Worm (Caenorhabditis elegans) whole organism, L3 larva: ENCODE measurements around the gene zig-12.

Source experiments
- R02D3.7 ChIP-seq: fragments of 150-350 bp; optimal IDR thresholded peaks from 2 replicates; lab custom pipeline; 2014; ENCODE audit warnings: missing biosample characterization, missing genetic modification characterization
- aly-2 ChIP-seq: fragments of 150-350 bp; optimal IDR thresholded peaks from 2 replicates; lab custom pipeline; 2014; ENCODE audit warnings: missing biosample characterization, missing genetic modification characterization
- ama-1 ChIP-seq: fragments of 150-350 bp; optimal IDR thresholded peaks from 2 replicates; lab custom pipeline; 2018
- ceh-16 ChIP-seq: sonication (generic microtip); optimal IDR thresholded peaks from 2 replicates; lab custom pipeline; 2017; ENCODE audit warnings: missing biosample characterization, missing genetic modification characterization
- ceh-28 ChIP-seq: fragments of 150-350 bp; optimal IDR thresholded peaks from 2 replicates; lab custom pipeline; 2014; ENCODE audit warnings: missing biosample characterization, missing genetic modification reagents, missing genetic modification characterization
- ceh-82 ChIP-seq: fragments of 150-350 bp; optimal IDR thresholded peaks from 2 replicates; lab custom pipeline; 2014; ENCODE audit warnings: missing biosample characterization, missing genetic modification characterization
- ceh-9 ChIP-seq: sonication (generic microtip); optimal IDR thresholded peaks from 2 replicates; lab custom pipeline; 2018; ENCODE audit warnings: missing biosample characterization, missing genetic modification characterization
- daf-12 ChIP-seq: fragments of 150-350 bp; optimal IDR thresholded peaks from 2 replicates; lab custom pipeline; 2014; ENCODE audit warnings: missing biosample characterization, missing genetic modification reagents, missing genetic modification characterization
- egl-5 ChIP-seq: fragments of 150-350 bp; optimal IDR thresholded peaks from 2 replicates; lab custom pipeline; 2017; ENCODE audit warnings: missing biosample characterization, missing genetic modification reagents, missing genetic modification characterization, inconsistent platforms
- elt-1 ChIP-seq: fragments of 150-350 bp; optimal IDR thresholded peaks from 2 replicates; lab custom pipeline; 2014; ENCODE audit warnings: missing biosample characterization, missing genetic modification characterization
- elt-2 ChIP-seq: sonication (generic microtip); optimal IDR thresholded peaks from 2 replicates; lab custom pipeline; 2016; ENCODE audit warnings: missing genetic modification reagents, mild to moderate bottlenecking, missing genetic modification characterization, missing compliant biosample characterization
- eor-1 ChIP-seq, 2 experiments: fragments of 150-350 bp; optimal IDR thresholded peaks; 2 replicates each; lab custom pipeline; 2014 to 2018; ENCODE audit warnings: missing biosample characterization in 2 of 2, missing genetic modification characterization in 2 of 2
- fkh-10 ChIP-seq: sonication (generic microtip); optimal IDR thresholded peaks from 2 replicates; lab custom pipeline; 2017; ENCODE audit warnings: missing biosample characterization, missing genetic modification reagents, missing genetic modification characterization
- fkh-2 ChIP-seq: fragments of 150-350 bp; optimal IDR thresholded peaks from 2 replicates; lab custom pipeline; 2014; ENCODE audit warnings: missing biosample characterization, missing genetic modification reagents, missing genetic modification characterization
- fos-1 ChIP-seq: fragments of 150-350 bp; optimal IDR thresholded peaks from 2 replicates; lab custom pipeline; 2014; ENCODE audit warnings: missing biosample characterization, missing genetic modification characterization
- hmg-11 ChIP-seq: sonication (generic microtip); optimal IDR thresholded peaks from 2 replicates; lab custom pipeline; 2016; ENCODE audit warnings: missing genetic modification characterization, missing compliant biosample characterization
- lin-15B ChIP-seq: fragments of 150-350 bp; optimal IDR thresholded peaks from 2 replicates; lab custom pipeline; 2014; ENCODE audit warnings: missing biosample characterization, missing genetic modification characterization
- lin-39 ChIP-seq: fragments of 150-350 bp; optimal IDR thresholded peaks from 2 replicates; lab custom pipeline; 2018; ENCODE audit warnings: missing biosample characterization, missing genetic modification reagents, missing genetic modification characterization
- lsy-12 ChIP-seq: sonication (generic microtip); optimal IDR thresholded peaks from 2 replicates; lab custom pipeline; 2016; ENCODE audit warnings: mild to moderate bottlenecking, missing genetic modification characterization, missing compliant biosample characterization
- mdl-1 ChIP-seq: fragments of 150-350 bp; optimal IDR thresholded peaks from 2 replicates; lab custom pipeline; 2014; ENCODE audit warnings: missing biosample characterization, missing genetic modification characterization
- nfya-1 ChIP-seq: sonication (generic microtip); optimal IDR thresholded peaks from 2 replicates; lab custom pipeline; 2017; ENCODE audit warnings: missing genetic modification characterization, mild to moderate bottlenecking, missing compliant biosample characterization, antibody characterized with exemption, moderate library complexity; ENCODE audit not compliant: insufficient read depth
- nhr-11 ChIP-seq: fragments of 150-350 bp; optimal IDR thresholded peaks from 2 replicates; lab custom pipeline; 2014; ENCODE audit warnings: missing biosample characterization, missing genetic modification characterization
- nhr-237 ChIP-seq: fragments of 150-350 bp; optimal IDR thresholded peaks from 2 replicates; lab custom pipeline; 2014; ENCODE audit warnings: missing biosample characterization, missing genetic modification characterization
- nhr-25 ChIP-seq: sonication (generic microtip); optimal IDR thresholded peaks from 2 replicates; lab custom pipeline; 2017; ENCODE audit warnings: missing biosample characterization, missing genetic modification characterization
- nhr-28 ChIP-seq: fragments of 150-350 bp; optimal IDR thresholded peaks from 2 replicates; lab custom pipeline; 2014; ENCODE audit warnings: missing biosample characterization, missing genetic modification characterization
- nhr-67 ChIP-seq: fragments of 150-350 bp; optimal IDR thresholded peaks from 2 replicates; lab custom pipeline; 2014; ENCODE audit warnings: missing biosample characterization, missing genetic modification characterization
- nhr-77 ChIP-seq: fragments of 150-350 bp; optimal IDR thresholded peaks from 2 replicates; lab custom pipeline; 2014; ENCODE audit warnings: missing biosample characterization, missing genetic modification characterization
- pha-4 ChIP-seq: fragments of 150-350 bp; optimal IDR thresholded peaks from 2 replicates; lab custom pipeline; 2014; ENCODE audit warnings: missing biosample characterization, missing genetic modification reagents, missing genetic modification characterization
- pqm-1 ChIP-seq: fragments of 150-350 bp; optimal IDR thresholded peaks from 2 replicates; lab custom pipeline; 2017; ENCODE audit warnings: missing biosample characterization, missing genetic modification characterization, inconsistent platforms
- sea-2 ChIP-seq: fragments of 150-350 bp; sonication (generic microtip); optimal IDR thresholded peaks from 4 replicates; lab custom pipeline; 2014; ENCODE audit warnings: missing biosample characterization, missing genetic modification reagents, missing genetic modification characterization
- skn-1 ChIP-seq: fragments of 150-350 bp; optimal IDR thresholded peaks from 2 replicates; lab custom pipeline; 2014; ENCODE audit warnings: missing biosample characterization, missing genetic modification characterization
- snpc-4 ChIP-seq: fragments of 150-350 bp; optimal IDR thresholded peaks from 2 replicates; lab custom pipeline; 2014; ENCODE audit warnings: missing biosample characterization, missing genetic modification characterization
- tbx-2 ChIP-seq: sonication (generic microtip); optimal IDR thresholded peaks from 2 replicates; lab custom pipeline; 2016; ENCODE audit warnings: mild to moderate bottlenecking, missing genetic modification characterization, missing compliant biosample characterization
- unc-39 ChIP-seq: sonication (generic microtip); optimal IDR thresholded peaks from 4 replicates; lab custom pipeline; 2017; ENCODE audit warnings: missing biosample characterization, missing genetic modification characterization
- zag-1 ChIP-seq: fragments of 150-350 bp; optimal IDR thresholded peaks from 2 replicates; lab custom pipeline; 2014; ENCODE audit warnings: missing biosample characterization, missing genetic modification characterization
- ztf-4 ChIP-seq: fragments of 150-350 bp; optimal IDR thresholded peaks from 2 replicates; lab custom pipeline; 2014; ENCODE audit warnings: missing biosample characterization, missing genetic modification characterization

zig-12 gene

ce11 chrX:8754285-8754795 is 9.4 kb upstream of the zig-12 start:
- TF ChIP-seq pha-4 (tag; lab: Kevin White, UChicago) (peak; percentile 6), elt-2 (tag; lab: Kevin White, UChicago) (peak; percentile 12), fkh-2 (tag; lab: Kevin White, UChicago) (no peak), nhr-67 (tag; lab: Kevin White, UChicago) (no peak)

DNA sequence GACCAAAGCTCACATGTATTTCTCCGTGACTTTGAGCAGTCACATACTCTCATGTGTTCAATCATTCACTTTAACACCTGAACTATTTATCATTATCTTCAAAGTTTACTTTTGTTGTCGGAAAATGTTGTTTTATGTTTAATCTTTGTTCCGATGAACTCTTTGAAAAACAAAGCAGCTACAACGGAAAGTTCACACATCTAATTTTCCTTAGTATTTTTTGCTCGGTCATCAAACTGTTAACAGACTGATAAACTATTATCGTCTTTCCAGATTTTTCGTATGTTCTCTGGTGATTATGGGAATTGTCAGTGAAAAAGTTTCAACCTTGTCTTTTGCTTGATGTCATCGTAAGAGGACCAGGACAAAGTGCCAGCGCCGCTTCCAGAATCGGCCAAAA is 7.7 kb upstream of the zig-12 start:
- TF ChIP-seq ama-1 (no peak), aly-2 (tag; lab: Kevin White, UChicago) (no peak), ceh-9 (tag; lab: Kevin White, UChicago) (no peak), ceh-16 (no peak), elt-2 (tag; lab: Kevin White, UChicago) (peak; percentile 74), eor-1 (tag; optimal IDR thresholded peaks at IDR 0.05; lab: Kevin White, UChicago) (no peak), ceh-28 (tag; lab: Kevin White, UChicago) (no peak), nhr-11 (tag; lab: Kevin White, UChicago) (no peak), nhr-237 (tag; lab: Kevin White, UChicago) (no peak), ztf-4 (tag; lab: Kevin White, UChicago) (no peak), skn-1 (tag; lab: Kevin White, UChicago) (no peak), pha-4 (tag; lab: Kevin White, UChicago) (peak; percentile 30), fos-1 (tag; lab: Kevin White, UChicago) (no peak), nhr-25 (no peak), pqm-1 (tag; lab: Kevin White, UChicago) (peak; percentile 67), egl-5 (tag; lab: Kevin White, UChicago) (no peak), mdl-1 (tag; lab: Kevin White, UChicago) (no peak)

DNA sequence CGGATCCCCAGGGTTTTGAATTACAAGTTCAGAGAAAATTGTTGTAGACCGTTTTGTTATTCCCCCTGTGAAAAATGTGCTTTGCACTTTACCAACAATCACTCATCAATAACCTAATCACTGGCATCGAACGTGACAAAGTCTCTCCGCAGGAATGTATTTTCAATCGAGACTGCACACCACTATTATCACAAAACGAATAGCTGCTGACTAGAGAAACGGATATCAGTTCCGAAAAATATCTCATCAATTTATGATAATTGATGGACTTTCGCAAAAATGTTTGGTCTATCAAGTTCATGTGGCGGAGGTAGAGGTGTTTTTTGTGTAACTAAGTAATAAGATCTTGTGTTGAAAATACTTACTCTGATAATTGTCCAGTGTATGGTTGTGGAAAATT is 2.6 kb upstream of the zig-12 start:
- TF ChIP-seq pqm-1 (tag; lab: Kevin White, UChicago) (peak; percentile 22), daf-12 (tag; lab: Kevin White, UChicago) (no peak), aly-2 (tag; lab: Kevin White, UChicago) (no peak), nhr-28 (tag; lab: Kevin White, UChicago) (no peak), lin-15B (no peak), lin-39 (tag; lab: Kevin White, UChicago) (peak; percentile 18), hmg-11 (no peak), ceh-82 (tag; lab: Kevin White, UChicago) (no peak), eor-1 (tag; optimal IDR thresholded peaks at IDR 0.05; lab: Kevin White, UChicago) (no peak), nhr-77 (no peak), mdl-1 (tag; lab: Kevin White, UChicago) (no peak), fkh-10 (GFP tag; lab: Kevin White, UChicago) (no peak), ceh-28 (tag; lab: Kevin White, UChicago) (no peak)

DNA sequence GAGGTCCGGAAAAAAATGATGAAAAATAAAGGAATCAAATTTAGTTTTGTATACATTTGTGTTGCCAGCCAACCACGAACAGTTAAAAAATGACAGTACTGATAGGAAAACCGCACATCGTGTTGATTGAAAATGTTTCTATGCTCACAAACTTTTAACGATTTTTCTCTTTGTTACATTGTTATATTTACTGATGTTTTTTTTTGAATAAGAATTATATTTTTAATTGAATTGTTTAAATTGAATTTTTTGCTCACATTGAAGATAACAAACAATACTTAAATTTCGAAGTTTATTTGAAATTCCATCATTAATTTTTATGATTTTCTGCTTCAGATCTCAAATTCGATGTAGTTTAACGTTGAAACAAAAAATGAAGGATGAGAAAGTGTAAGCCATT is 2.2 kb upstream of the zig-12 start, which contains the start of gene M02D8.5:
Gene M02D8.5, minus strand, starts transcription at position 101 of the 400 bp plus-strand sequence.
- no peak for TF ChIP-seq nfya-1 (tag; lab: Kevin White, UChicago)
- TF ChIP-seq pha-4 (tag; lab: Kevin White, UChicago), result no peak
- no peak for TF ChIP-seq sea-2 (GFP tag; lab: Kevin White, UChicago)
- TF ChIP-seq ceh-16, result no peak
- TF ChIP-seq fkh-2 (tag; lab: Kevin White, UChicago), result no peak
- TF ChIP-seq egl-5 (tag; lab: Kevin White, UChicago), result no peak
- no peak for TF ChIP-seq tbx-2 (tag; lab: Kevin White, UChicago)
- TF ChIP-seq pqm-1 (tag; lab: Kevin White, UChicago), result no peak
- TF ChIP-seq snpc-4 (tag; lab: Kevin White, UChicago), result no peak
- TF ChIP-seq fkh-10 (GFP tag; lab: Kevin White, UChicago), result no peak
- no peak for TF ChIP-seq unc-39 (tag; lab: Kevin White, UChicago)
- TF ChIP-seq hmg-11, result no peak
- no peak for TF ChIP-seq ceh-28 (tag; lab: Kevin White, UChicago)
- no peak for TF ChIP-seq fos-1 (tag; lab: Kevin White, UChicago)
- no peak for TF ChIP-seq zag-1 (tag; lab: Kevin White, UChicago)
- no peak for TF ChIP-seq lin-15B
- TF ChIP-seq ama-1, result no peak

- TF ChIP-seq nhr-25 (no peak), elt-2 (tag; lab: Kevin White, UChicago) (no peak), elt-1 (tag; lab: Kevin White, UChicago) (no peak), pha-4 (tag; lab: Kevin White, UChicago) (no peak), R02D3.7 (tag; lab: Kevin White, UChicago) (no peak), nfya-1 (tag; lab: Kevin White, UChicago) (peak; percentile 19), lsy-12 (tag; lab: Kevin White, UChicago) (no peak)
- TF ChIP-seq, all 47 proteins: peak for 1
These were observed 780 bp upstream of the zig-12 start for ce11 chrX:8762927-8763326.
